Worm (Caenorhabditis elegans) whole organism, L1 larva: Measurements from ENCODE around the gene C39B5.2.

Experiments
- C04F5.9 ChIP-seq: sonication (generic microtip); optimal IDR thresholded peaks from 2 replicates; lab custom pipeline; 2016; ENCODE audit warnings: missing genetic modification characterization, missing compliant biosample characterization
- C16A3.4 ChIP-seq: fragments of 150-350 bp; optimal IDR thresholded peaks from 2 replicates; lab custom pipeline; 2014; ENCODE audit warnings: missing biosample characterization, missing genetic modification characterization
- C34B4.2 ChIP-seq: sonication (generic microtip); optimal IDR thresholded peaks from 2 replicates; lab custom pipeline; 2017; ENCODE audit warnings: mild to moderate bottlenecking, missing genetic modification characterization, missing compliant biosample characterization
- alr-1 ChIP-seq: fragments of 200-800 bp; sonication (Bioruptor generic); optimal IDR thresholded peaks from 2 replicates; lab custom pipeline; 2018; ENCODE audit warnings: borderline replicate concordance, mild to moderate bottlenecking, missing genetic modification characterization, missing compliant biosample characterization
- ama-1 ChIP-seq: fragments of 150-350 bp; optimal IDR thresholded peaks from 2 replicates; lab custom pipeline; 2014
- dpl-1 ChIP-seq, 3 experiments: fragments of 150-350 bp in 2 of 3; sonication (generic microtip) in 1 of 3; optimal IDR thresholded peaks; 2 replicates each; lab custom pipeline; 2014 to 2017; ENCODE audit warnings: missing biosample characterization in 3 of 3, missing genetic modification characterization in 3 of 3, missing genetic modification reagents in 3 of 3
- dsc-1 ChIP-seq: sonication (generic microtip); optimal IDR thresholded peaks from 2 replicates; lab custom pipeline; 2016; ENCODE audit warnings: mild to moderate bottlenecking, missing genetic modification characterization, missing compliant biosample characterization
- efl-1 ChIP-seq, 4 experiments: fragments of 150-350 bp; optimal IDR thresholded peaks in 3 of 4; peaks in 1 of 4; 1 replicate in 1 of 4; 2 replicates in 3 of 4; lab custom pipeline; 2014; ENCODE audit warnings: missing biosample characterization in 2 of 4, missing genetic modification characterization in 2 of 4, missing genetic modification reagents in 2 of 4
- efl-3 ChIP-seq: fragments of 200-800 bp; sonication (Bioruptor generic); optimal IDR thresholded peaks from 2 replicates; lab custom pipeline; 2018; ENCODE audit warnings: mild to moderate bottlenecking, missing genetic modification characterization, missing compliant biosample characterization
- elt-2 ChIP-seq: sonication (generic microtip); optimal IDR thresholded peaks from 2 replicates; lab custom pipeline; 2016; ENCODE audit warnings: missing genetic modification characterization, mild to moderate bottlenecking, inconsistent platforms, missing compliant biosample characterization, missing genetic modification reagents
- ets-5 ChIP-seq: fragments of 200-800 bp; sonication (Bioruptor generic); IDR thresholded peaks from 2 replicates; pipeline ENCODE4 v1.3.6; 2022; ENCODE audit warnings: missing genetic modification characterization, missing compliant biosample characterization
- fkh-10 ChIP-seq: sonication (generic microtip); optimal IDR thresholded peaks from 2 replicates; lab custom pipeline; 2017; ENCODE audit warnings: missing biosample characterization, missing genetic modification reagents, missing genetic modification characterization
- fkh-4 ChIP-seq: sonication (generic microtip); optimal IDR thresholded peaks from 2 replicates; lab custom pipeline; 2016; ENCODE audit warnings: missing compliant biosample characterization, missing genetic modification characterization, borderline replicate concordance
- fkh-8 ChIP-seq: sonication (generic microtip); optimal IDR thresholded peaks from 2 replicates; lab custom pipeline; 2016; ENCODE audit warnings: mild to moderate bottlenecking, missing genetic modification characterization, missing compliant biosample characterization
- irx-1 ChIP-seq: sonication (generic microtip); optimal IDR thresholded peaks from 2 replicates; lab custom pipeline; 2016; ENCODE audit warnings: missing genetic modification characterization, missing compliant biosample characterization
- isw-1 ChIP-seq: fragments of 200-800 bp; sonication (Bioruptor generic); IDR thresholded peaks from 2 replicates; pipeline ENCODE4 v1.3.6; 2022; ENCODE audit warnings: missing genetic modification characterization, missing compliant biosample characterization
- lin-15B ChIP-seq: fragments of 150-350 bp; sonication (generic microtip); optimal IDR thresholded peaks from 3 replicates; lab custom pipeline; 2014; ENCODE audit warnings: missing biosample characterization, missing genetic modification characterization
- lin-35 ChIP-seq, 2 experiments: fragments of 150-350 bp; optimal IDR thresholded peaks; 2 replicates each; lab custom pipeline; 2014; ENCODE audit warnings: missing biosample characterization in 2 of 2, missing genetic modification characterization in 2 of 2, missing genetic modification reagents in 2 of 2
- lin-39 ChIP-seq: fragments of 150-350 bp; optimal IDR thresholded peaks from 2 replicates; lab custom pipeline; 2014; ENCODE audit warnings: missing biosample characterization, missing genetic modification reagents, missing genetic modification characterization
- nhr-11 ChIP-seq: fragments of 150-350 bp; optimal IDR thresholded peaks from 2 replicates; lab custom pipeline; 2014; ENCODE audit warnings: missing biosample characterization, missing genetic modification characterization
- nhr-28 ChIP-seq: fragments of 150-350 bp; optimal IDR thresholded peaks from 2 replicates; lab custom pipeline; 2014; ENCODE audit warnings: missing biosample characterization, missing genetic modification characterization
- nhr-71 ChIP-seq: sonication (generic microtip); optimal IDR thresholded peaks from 2 replicates; lab custom pipeline; 2016; ENCODE audit warnings: mild to moderate bottlenecking, missing genetic modification characterization, moderate library complexity, missing compliant biosample characterization
- nhr-76 ChIP-seq: sonication (generic microtip); optimal IDR thresholded peaks from 2 replicates; lab custom pipeline; 2017; ENCODE audit warnings: missing biosample characterization, missing genetic modification characterization
- pag-3 ChIP-seq: sonication (generic microtip); optimal IDR thresholded peaks from 2 replicates; lab custom pipeline; 2017; ENCODE audit warnings: missing genetic modification characterization, mild to moderate bottlenecking, missing compliant biosample characterization, antibody characterized with exemption, borderline replicate concordance; ENCODE audit not compliant: insufficient read depth
- pax-3 ChIP-seq: fragments of 200-800 bp; sonication (Bioruptor generic); optimal IDR thresholded peaks from 2 replicates; lab custom pipeline; 2018; ENCODE audit warnings: mild to moderate bottlenecking, missing genetic modification characterization, moderate library complexity, missing compliant biosample characterization
- pqm-1 ChIP-seq: sonication (generic microtip); optimal IDR thresholded peaks from 3 replicates; lab custom pipeline; 2017; ENCODE audit warnings: missing biosample characterization, missing genetic modification characterization
- skn-1 ChIP-seq: fragments of 150-350 bp; optimal IDR thresholded peaks from 2 replicates; lab custom pipeline; 2014; ENCODE audit warnings: missing biosample characterization, missing genetic modification characterization
- sox-4 ChIP-seq: sonication (generic microtip); optimal IDR thresholded peaks from 2 replicates; lab custom pipeline; 2016; ENCODE audit warnings: missing genetic modification characterization, missing compliant biosample characterization
- swsn-7 ChIP-seq: sonication (generic microtip); optimal IDR thresholded peaks from 2 replicates; lab custom pipeline; 2016; ENCODE audit warnings: missing genetic modification characterization, missing compliant biosample characterization
- unc-62 ChIP-seq: fragments of 150-350 bp; optimal IDR thresholded peaks from 2 replicates; lab custom pipeline; 2014; ENCODE audit warnings: missing biosample characterization, missing genetic modification reagents, missing genetic modification characterization
- unc-98 ChIP-seq: fragments of 200-800 bp; sonication (Bioruptor generic); IDR thresholded peaks from 2 replicates; pipeline ENCODE4 v1.3.6; 2022; ENCODE audit warnings: missing genetic modification characterization, missing compliant biosample characterization
- xbp-1 ChIP-seq: sonication (generic microtip); optimal IDR thresholded peaks from 2 replicates; lab custom pipeline; 2016; ENCODE audit warnings: missing genetic modification characterization, missing compliant biosample characterization

Gene C39B5.2

ce11 chrIII:2265986-2266701 lies 31.5 kb downstream of the C39B5.2 start, which contains the start of gene fbxa-9:
TSS of gene fbxa-9 (plus strand) at chrIII:2266651.
- TF ChIP-seq nhr-76 (tag; lab: Kevin White, UChicago) (no peak), pag-3 (tag; lab: Kevin White, UChicago) (no peak), ama-1 (lab: Kevin White, UChicago) (no peak), pqm-1 (tag; lab: Kevin White, UChicago) (peak; percentile 16), elt-2 (peak; percentile 76), fkh-8 (tag; lab: Kevin White, UChicago) (no peak), nhr-71 (tag; lab: Kevin White, UChicago) (no peak), C04F5.9 (tag; lab: Kevin White, UChicago) (no peak)
- TF ChIP-seq, all 84 proteins: peak for 2

- TF ChIP-seq efl-1 (optimal IDR thresholded peaks at IDR 0.05; lab: Kevin White, UChicago) (peak in 1 of 2 experiments; percentile 50), efl-1 (GFP tag; optimal IDR thresholded peaks at IDR 0.05 in 1 of 2; lab: Kevin White, UChicago) (peak; percentile 32 to 93), dpl-1 (GFP tag; optimal IDR thresholded peaks at IDR 0.05; lab: Kevin White, UChicago) (peak in 1 of 3 experiments; percentile 3)
Measured at ce11 chrIII:2271016-2271590, 36.4 kb downstream of the C39B5.2 start.

- TF ChIP-seq nhr-11 (tag; lab: Kevin White, UChicago) = no peak
- no peak for TF ChIP-seq isw-1 (GFP tag; lab: Robert Waterston, UW)
- TF ChIP-seq irx-1 (tag; lab: Kevin White, UChicago) = no peak
- TF ChIP-seq alr-1 (tag; lab: Kevin White, UChicago) = no peak
- TF ChIP-seq lin-35 (GFP tag; optimal IDR thresholded peaks at IDR 0.05; lab: Kevin White, UChicago) = peak in 1 of 2 experiments; percentile 13
- no peak for TF ChIP-seq lin-15B
- TF ChIP-seq sox-4 (tag; lab: Kevin White, UChicago) = no peak
- TF ChIP-seq efl-3 (GFP tag; lab: Kevin White, UChicago) = no peak
- TF ChIP-seq efl-1 (optimal IDR thresholded peaks at IDR 0.05; lab: Kevin White, UChicago) = no peak
- peak in 1 of 2 experiments; percentile 75 for TF ChIP-seq efl-1 (GFP tag; optimal IDR thresholded peaks at IDR 0.05 in 1 of 2; lab: Kevin White, UChicago)
Measured at ce11 chrIII:2272075-2272474, 37.4 kb downstream of the C39B5.2 start, which contains the start of gene fbxa-48. TSS of gene fbxa-48 (minus strand) at chrIII:2272175.

- no peak for TF ChIP-seq unc-98
- TF ChIP-seq fkh-4 (tag; lab: Kevin White, UChicago) = no peak
- TF ChIP-seq unc-62 = no peak
- no peak for TF ChIP-seq pax-3
- no peak for TF ChIP-seq xbp-1
- no peak for TF ChIP-seq dsc-1 (tag; lab: Kevin White, UChicago)
- no peak for TF ChIP-seq C16A3.4 (tag; lab: Kevin White, UChicago)
- no peak for TF ChIP-seq isw-1 (GFP tag; lab: Robert Waterston, UW)
- TF ChIP-seq lin-39 (tag; lab: Kevin White, UChicago) = no peak
- TF ChIP-seq skn-1 (tag; lab: Kevin White, UChicago) = no peak
- no peak for TF ChIP-seq nhr-28
- no peak for TF ChIP-seq fkh-10 (GFP tag; lab: Kevin White, UChicago)
- no peak for TF ChIP-seq swsn-7 (tag; lab: Kevin White, UChicago)
- no peak for TF ChIP-seq alr-1 (tag; lab: Kevin White, UChicago)
- TF ChIP-seq ets-5 (GFP tag; lab: Robert Waterston, UW) = no peak
- TF ChIP-seq dpl-1 (GFP tag; optimal IDR thresholded peaks at IDR 0.05; lab: Kevin White, UChicago) = no peak
- TF ChIP-seq C34B4.2 = no peak
- TF ChIP-seq, all 84 proteins: peak for 0
Measured at ce11 chrIII:2272732-2273131, 38.0 kb downstream of the C39B5.2 start, which contains the start of gene fbxa-39. TSS of gene fbxa-39 (plus strand) at chrIII:2273032.
